Worm (Caenorhabditis elegans) whole organism, L4/young adult: ENCODE data around the gene Y50E8A.2.

Source experiments
- W03F9.2 ChIP-seq: fragments of 150-350 bp; optimal IDR thresholded peaks from 2 replicates; lab custom pipeline; 2014; ENCODE audit warnings: missing biosample characterization, missing genetic modification characterization
- dao-5 ChIP-seq: sonication (generic microtip); optimal IDR thresholded peaks from 2 replicates; lab custom pipeline; 2016; ENCODE audit warnings: missing genotype, missing genetic modification characterization, moderate library complexity, missing compliant biosample characterization
- him-1 ChIP-seq: sonication (generic microtip); optimal IDR thresholded peaks from 2 replicates; lab custom pipeline; 2016; ENCODE audit warnings: missing genotype, missing genetic modification reagents, missing genetic modification characterization, missing compliant biosample characterization

Gene Y50E8A.2

ce11 chrV:14688097-14688912 lies 40.3 kb downstream of the Y50E8A.2 start, which contains the start of gene C47E8.11:
TSS of gene C47E8.11 (plus strand) at chrV:14688616.
- TF ChIP-seq dao-5 (tag; lab: Kevin White, UChicago) (no peak), W03F9.2 (tag; lab: Kevin White, UChicago) (peak; percentile 48)

- TF ChIP-seq dao-5 (tag; lab: Kevin White, UChicago) (no peak), W03F9.2 (tag; lab: Kevin White, UChicago) (no peak), him-1 (tag; lab: Kevin White, UChicago) (no peak)
Observed at ce11 chrV:14687106-14687964, 41.3 kb downstream of the Y50E8A.2 start.

- TF ChIP-seq W03F9.2 (tag; lab: Kevin White, UChicago) (no peak), him-1 (tag; lab: Kevin White, UChicago) (no peak), dao-5 (tag; lab: Kevin White, UChicago) (no peak)
Observed at ce11 chrV:14686231-14687105, 42.2 kb downstream of the Y50E8A.2 start.

- TF ChIP-seq W03F9.2 (tag; lab: Kevin White, UChicago) (peak; percentile 94), dao-5 (tag; lab: Kevin White, UChicago) (no peak), him-1 (tag; lab: Kevin White, UChicago) (peak; percentile 96)
Observed at ce11 chrV:14685435-14686058, 43.1 kb downstream of the Y50E8A.2 start, which contains the start of gene C47E8.4. TSS of gene C47E8.4 (minus strand) at chrV:14685485.

DNA sequence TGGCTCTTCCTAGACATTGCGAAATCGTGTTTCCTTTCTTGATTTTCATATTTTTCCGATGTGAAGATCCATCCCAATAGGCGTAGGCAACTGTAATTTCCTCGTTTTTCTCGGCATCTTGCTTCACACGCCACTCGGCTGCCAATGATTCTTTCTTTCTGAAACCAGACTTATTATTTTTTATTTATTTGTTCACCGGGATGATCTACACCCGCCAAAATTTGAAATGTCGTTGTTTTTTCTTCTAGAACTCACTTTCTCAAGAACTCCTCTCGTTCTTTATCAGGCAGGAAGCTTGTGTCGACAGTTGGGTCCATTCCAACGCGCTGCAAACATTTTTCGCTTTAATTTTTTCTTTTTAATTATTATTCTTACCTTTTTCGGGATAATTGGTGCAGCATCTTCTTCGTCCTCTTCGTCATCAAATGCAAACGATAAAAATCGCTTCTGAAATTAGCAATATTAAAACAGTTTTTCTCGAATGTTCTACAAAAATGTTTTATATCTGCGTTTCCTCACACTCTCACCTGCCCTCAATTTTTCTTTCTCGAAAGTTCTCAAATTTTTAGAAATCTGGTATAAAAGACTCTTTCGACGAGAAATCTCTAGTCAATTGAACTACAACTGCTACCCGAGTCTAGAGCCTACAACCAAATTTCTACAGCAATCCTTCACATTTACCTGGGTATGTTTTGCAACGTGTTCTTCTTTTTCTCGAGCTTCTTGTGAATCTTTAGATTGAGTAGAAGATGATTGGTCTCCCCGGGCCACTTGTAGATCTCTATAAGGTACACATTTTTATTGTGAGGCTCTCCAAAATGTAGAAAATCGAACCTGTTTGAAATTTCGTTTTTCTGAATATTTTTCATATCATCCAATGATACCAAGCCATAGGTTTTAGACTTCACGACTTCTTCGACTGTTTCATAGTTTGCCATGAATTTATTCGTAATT lies 44.0 kb downstream of the Y50E8A.2 start, which contains the start of gene hsp-90:
Gene hsp-90, plus strand, starts transcription at position 560 of the 954 bp plus-strand sequence.
- TF ChIP-seq W03F9.2 (tag; lab: Kevin White, UChicago) (no peak), him-1 (tag; lab: Kevin White, UChicago) (no peak), dao-5 (tag; lab: Kevin White, UChicago) (no peak)

ce11 chrV:14683926-14684325 lies 44.7 kb downstream of the Y50E8A.2 start:
- no peak for TF ChIP-seq dao-5 (tag; lab: Kevin White, UChicago)
- no peak for TF ChIP-seq him-1 (tag; lab: Kevin White, UChicago)
- TF ChIP-seq W03F9.2 (tag; lab: Kevin White, UChicago), result no peak

- TF ChIP-seq W03F9.2 (tag; lab: Kevin White, UChicago), result no peak
- TF ChIP-seq dao-5 (tag; lab: Kevin White, UChicago), result no peak
- TF ChIP-seq him-1 (tag; lab: Kevin White, UChicago), result no peak
Observed at ce11 chrV:14683291-14683690, 45.4 kb downstream of the Y50E8A.2 start.

DNA sequence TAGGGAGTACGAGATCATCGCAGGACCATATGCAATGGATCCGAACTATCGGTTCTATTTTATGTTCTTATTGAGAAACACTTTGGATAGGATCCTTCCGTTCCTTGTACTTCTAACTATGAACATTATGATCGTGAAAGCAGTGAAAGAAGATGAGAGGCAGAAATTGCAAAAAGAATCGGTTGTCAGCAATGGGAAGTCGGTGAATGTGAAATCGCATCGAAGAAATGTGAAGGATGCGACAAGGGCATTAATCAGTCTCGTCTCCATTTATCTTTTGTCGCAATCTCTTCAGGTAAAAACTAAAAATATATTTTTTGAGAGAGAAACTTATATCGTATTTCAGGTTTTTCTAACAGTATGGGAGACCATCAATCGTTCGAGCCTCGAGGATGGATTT lies 45.8 kb downstream of the Y50E8A.2 start:
- no peak for TF ChIP-seq W03F9.2 (tag; lab: Kevin White, UChicago)
- no peak for TF ChIP-seq him-1 (tag; lab: Kevin White, UChicago)
- no peak for TF ChIP-seq dao-5 (tag; lab: Kevin White, UChicago)

ce11 chrV:14680014-14680413 lies 48.6 kb downstream of the Y50E8A.2 start, which contains the start of gene C47E8.3:
TSS of gene C47E8.3 (plus strand) at chrV:14680314.
- TF ChIP-seq W03F9.2 (tag; lab: Kevin White, UChicago), result no peak
- TF ChIP-seq dao-5 (tag; lab: Kevin White, UChicago), result no peak
